Worm (Caenorhabditis elegans): Measurements from ENCODE around the gene K01A2.5.

K01A2.5 gene

DNA sequence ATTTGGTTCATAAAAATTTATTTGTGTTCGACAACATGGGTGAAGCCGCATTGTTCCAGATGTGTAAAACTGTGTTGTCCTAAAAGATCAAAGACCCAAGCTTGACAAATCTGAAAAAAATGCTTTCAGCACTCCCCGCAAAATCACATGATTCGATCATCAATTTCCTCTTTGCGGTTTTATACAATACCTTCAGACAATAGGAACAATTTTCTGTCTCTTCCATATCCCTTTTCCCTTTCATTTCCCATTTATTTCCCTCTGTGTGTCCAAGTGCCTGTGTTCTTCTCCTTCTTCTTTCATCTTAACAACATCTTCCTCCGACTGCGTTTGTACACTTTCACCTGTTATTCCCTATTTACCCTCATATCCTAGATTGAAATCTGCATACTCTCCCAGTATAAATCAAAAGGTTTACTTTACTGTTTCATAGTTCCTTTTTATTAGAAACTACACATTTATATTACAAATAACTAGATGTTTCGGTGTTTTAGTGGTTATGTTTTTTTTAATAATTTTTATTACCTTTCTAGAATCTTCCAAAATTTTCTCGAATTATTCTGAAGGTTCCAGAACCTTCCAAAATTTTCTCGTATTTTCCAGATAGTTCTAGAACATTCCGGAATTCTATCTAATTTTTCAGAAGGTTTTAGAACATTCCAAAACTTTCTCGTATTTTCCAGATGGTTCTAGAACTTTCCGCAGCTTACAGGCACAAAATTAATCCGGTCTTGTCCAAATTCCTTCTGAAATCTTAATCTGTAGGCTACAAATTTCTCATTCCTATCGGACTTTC lies at the start of gene K01A2.5:
K01A2.5 (plus strand) TSS at position 297 of the 796 bp plus-strand sequence.
- TF ChIP-seq unc-62 (GFP tag; optimal IDR thresholded peaks at IDR 0.05): peak; percentile 40
- peak; percentile 95 for TF ChIP-seq blmp-1 (tag; optimal IDR thresholded peaks at IDR 0.05)
- TF ChIP-seq nhr-237 (tag; optimal IDR thresholded peaks at IDR 0.05): no peak

DNA sequence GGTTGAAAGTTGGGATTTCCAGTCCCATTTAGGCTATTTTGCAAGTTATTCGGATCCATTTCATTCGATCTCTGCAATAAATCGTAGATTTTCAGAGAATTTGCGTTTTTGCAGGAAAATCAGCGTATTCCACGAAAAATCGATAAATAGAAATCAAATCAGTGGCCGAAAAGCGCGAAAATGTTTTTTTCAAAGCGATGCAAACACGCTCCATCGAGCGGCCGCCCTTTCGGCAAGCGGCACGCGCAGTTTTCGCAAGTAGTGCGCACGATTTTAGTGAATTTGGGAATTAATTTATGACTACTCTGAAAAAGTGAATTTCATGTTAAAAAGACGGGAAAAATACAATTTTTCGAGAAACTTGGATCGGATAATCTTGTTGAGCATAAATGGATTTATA lies 45.9 kb upstream of the K01A2.5 start:
- TF ChIP-seq ceh-83 (GFP tag; optimal IDR thresholded peaks at IDR 0.05) (peak; percentile 48), unc-62 (GFP tag; optimal IDR thresholded peaks at IDR 0.05) (peak; percentile 50), nhr-2 (tag; optimal IDR thresholded peaks at IDR 0.05) (peak; percentile 57), nhr-28 (tag; optimal IDR thresholded peaks at IDR 0.05) (peak; percentile 44), hlh-1 (tag; optimal IDR thresholded peaks at IDR 0.05) (peak; percentile 87), tbx-8 (GFP tag; optimal IDR thresholded peaks at IDR 0.05) (peak; percentile 68), nhr-237 (tag; optimal IDR thresholded peaks at IDR 0.05) (peak; percentile 90), drap-1 (GFP tag; optimal IDR thresholded peaks at IDR 0.05) (peak; percentile 87), sem-2 (GFP tag; optimal IDR thresholded peaks at IDR 0.05) (peak; percentile 17), ztf-11 (tag; optimal IDR thresholded peaks at IDR 0.05) (peak; percentile 80), pha-4 (tag; optimal IDR thresholded peaks at IDR 0.05) (peak; percentile 84), ces-1 (GFP tag; optimal IDR thresholded peaks at IDR 0.05) (peak; percentile 98), sptf-1 (tag; optimal IDR thresholded peaks at IDR 0.05) (peak; percentile 93), blmp-1 (tag; optimal IDR thresholded peaks at IDR 0.05) (peak; percentile 62), cnd-1 (tag; optimal IDR thresholded peaks at IDR 0.05) (peak; percentile 87), snpc-4 (tag; optimal IDR thresholded peaks at IDR 0.05) (no peak), bed-3 (GFP tag; optimal IDR thresholded peaks at IDR 0.05) (peak; percentile 43), ceh-39 (tag; optimal IDR thresholded peaks at IDR 0.05) (peak; percentile 85), lin-32 (GFP tag; optimal IDR thresholded peaks at IDR 0.05) (peak; percentile 65), flh-1 (GFP tag; optimal IDR thresholded peaks at IDR 0.05) (peak; percentile 39), nhr-12 (tag; optimal IDR thresholded peaks at IDR 0.05) (peak; percentile 74), elt-1 (tag; optimal IDR thresholded peaks at IDR 0.05; ENCODE audit: borderline replicate concordance, insufficient read depth) (no peak), elt-3 (tag; optimal IDR thresholded peaks at IDR 0.05) (no peak), mls-2 (tag; optimal IDR thresholded peaks at IDR 0.05) (peak; percentile 88), lsy-2 (tag; optimal IDR thresholded peaks at IDR 0.05) (peak; percentile 83), unc-120 (tag; optimal IDR thresholded peaks at IDR 0.05; ENCODE audit: poor library complexity, severe bottlenecking) (peak; percentile 76), unc-39 (tag; optimal IDR thresholded peaks at IDR 0.05) (peak; percentile 62), mep-1 (tag; optimal IDR thresholded peaks at IDR 0.05) (peak; percentile 97), lin-13 (tag; optimal IDR thresholded peaks at IDR 0.05) (peak; percentile 90), ceh-43 (GFP tag; optimal IDR thresholded peaks at IDR 0.05) (peak; percentile 79), ham-2 (GFP tag; optimal IDR thresholded peaks at IDR 0.05) (peak; percentile 74), nhr-76 (tag; optimal IDR thresholded peaks at IDR 0.05) (peak; percentile 72), mab-5 (tag; optimal IDR thresholded peaks at IDR 0.05) (peak; percentile 46), zip-8 (tag; optimal IDR thresholded peaks at IDR 0.05) (no peak), M03D4.4 (tag; optimal IDR thresholded peaks at IDR 0.05) (peak; percentile 83)

DNA sequence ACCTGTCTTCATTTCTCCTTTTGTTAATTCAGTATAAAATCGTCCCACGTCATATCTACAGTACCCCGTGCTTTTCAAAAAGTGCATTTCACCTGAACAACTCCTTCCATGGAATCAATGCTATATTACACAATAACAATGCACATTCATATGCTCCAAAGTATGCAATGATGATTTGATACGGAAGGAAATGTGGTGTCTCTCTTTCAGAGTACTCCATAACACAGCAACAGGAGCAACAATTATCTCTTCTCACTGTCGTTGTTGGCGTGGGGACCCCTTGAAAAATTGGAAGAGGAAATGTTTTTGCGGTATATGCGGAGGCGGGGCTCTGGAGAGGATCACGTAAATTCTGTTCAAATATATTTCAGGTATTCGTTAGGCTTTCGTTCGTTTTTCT lies 43.6 kb upstream of the K01A2.5 start, which contains the start of gene cat-2:
cat-2 (plus strand) TSS at position 301 of the 400 bp plus-strand sequence.
- TF ChIP-seq bed-3 (GFP tag; optimal IDR thresholded peaks at IDR 0.05): no peak
- TF ChIP-seq ham-2 (GFP tag; optimal IDR thresholded peaks at IDR 0.05): no peak
- no peak for TF ChIP-seq tbx-8 (GFP tag; optimal IDR thresholded peaks at IDR 0.05)
- no peak for TF ChIP-seq ceh-39 (tag; optimal IDR thresholded peaks at IDR 0.05)
- TF ChIP-seq mls-2 (tag; optimal IDR thresholded peaks at IDR 0.05): no peak

DNA sequence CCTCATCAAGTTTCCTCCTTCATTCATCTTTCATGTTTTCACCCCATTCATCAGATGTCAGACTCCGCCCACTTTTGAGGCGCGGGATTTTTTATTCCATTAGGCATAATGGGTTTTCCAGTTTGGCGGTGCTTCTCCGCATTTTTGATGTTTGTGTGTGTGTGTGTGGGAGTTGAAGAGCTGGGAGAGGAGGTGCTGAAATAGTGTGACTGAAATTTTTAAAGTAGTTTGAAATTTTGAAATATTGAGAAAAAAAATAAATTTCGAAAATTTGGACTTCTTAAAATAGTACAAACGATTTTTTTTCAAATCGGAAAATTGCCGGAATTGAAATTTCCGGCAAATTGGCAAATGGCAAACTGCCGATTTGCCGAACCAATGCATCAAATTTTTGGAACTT lies 37.5 kb upstream of the K01A2.5 start, which contains the start of gene scc-2:
scc-2 (minus strand) TSS at position 101 of the 400 bp plus-strand sequence.
- TF ChIP-seq bed-3 (GFP tag; optimal IDR thresholded peaks at IDR 0.05) (no peak), ces-1 (GFP tag; optimal IDR thresholded peaks at IDR 0.05) (no peak)

Data from whole organism, mixed stage, embryonic.